Worm (Caenorhabditis elegans): ENCODE measurements around the gene Y54G2A.52.

The Y54G2A.52 gene

DNA sequence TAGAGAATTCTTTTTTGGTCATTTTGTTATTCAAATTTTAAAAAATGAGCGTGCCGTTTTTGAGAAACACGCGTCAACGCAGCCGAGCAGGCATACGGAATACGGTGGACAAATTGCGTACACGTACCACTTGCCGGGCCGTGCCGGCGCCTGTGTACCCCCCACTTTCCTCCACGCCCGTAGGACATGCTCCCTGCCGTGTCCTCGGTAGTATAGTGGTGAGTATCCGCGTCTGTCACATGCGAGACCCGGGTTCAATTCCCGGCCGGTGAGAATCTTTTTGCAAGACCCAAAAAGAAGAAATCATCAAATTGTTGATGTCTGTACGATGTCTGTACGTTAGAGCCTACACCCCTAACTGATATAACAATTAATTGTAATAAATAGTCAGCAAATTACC, 9.7 kb upstream of the Y54G2A.52 start:
- no peak for TF ChIP-seq pros-1 (tag; optimal IDR thresholded peaks at IDR 0.05)
- no peak for TF ChIP-seq madf-2 (tag; optimal IDR thresholded peaks at IDR 0.05)
- no peak for TF ChIP-seq pat-9 (tag; optimal IDR thresholded peaks at IDR 0.05)
- TF ChIP-seq fkh-10 (GFP tag; optimal IDR thresholded peaks at IDR 0.05), result no peak
- no peak for TF ChIP-seq npax-4 (tag; optimal IDR thresholded peaks at IDR 0.05)
- TF ChIP-seq F13H6.1 (tag; optimal IDR thresholded peaks at IDR 0.05), result no peak
- TF ChIP-seq che-1 (tag; optimal IDR thresholded peaks at IDR 0.05), result no peak
- no peak for TF ChIP-seq sox-2 (GFP tag; IDR thresholded peaks at IDR 0.05)

DNA sequence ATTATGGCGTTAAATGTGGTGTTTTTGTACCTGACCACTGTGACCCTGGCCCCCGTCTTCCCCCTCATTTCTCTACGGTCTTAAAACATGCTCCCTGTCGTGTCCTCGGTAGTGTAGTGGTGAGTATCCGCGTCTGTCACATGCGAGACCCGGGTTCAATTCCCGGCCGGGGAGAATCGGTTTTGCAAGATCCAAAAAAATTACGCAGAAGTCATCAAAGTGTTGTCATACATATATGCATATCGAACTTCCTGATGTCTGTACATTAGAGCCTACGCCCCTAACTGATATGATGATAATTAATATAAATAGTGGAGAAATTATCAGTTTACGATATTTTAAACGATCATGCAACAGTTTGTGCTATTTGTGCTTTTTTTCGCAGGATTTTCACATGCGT, 7.0 kb upstream of the Y54G2A.52 start, which contains the start of gene Y54G2A.45:
Y54G2A.45 (plus strand) TSS at position 333 of the 400 bp plus-strand sequence.
- TF ChIP-seq dve-1 (tag; optimal IDR thresholded peaks at IDR 0.05) (peak; percentile 75), ceh-31 (tag; optimal IDR thresholded peaks at IDR 0.05) (no peak), Y22D7AL.16 (tag; optimal IDR thresholded peaks at IDR 0.05) (peak; percentile 49), ceh-34 (tag; optimal IDR thresholded peaks at IDR 0.05) (peak; percentile 6), madf-2 (tag; optimal IDR thresholded peaks at IDR 0.05) (peak; percentile 6), pat-9 (tag; optimal IDR thresholded peaks at IDR 0.05) (peak; percentile 39), fkh-6 (tag; optimal IDR thresholded peaks at IDR 0.05) (no peak), tbx-7 (tag; optimal IDR thresholded peaks at IDR 0.05) (peak; percentile 26), ceh-22 (tag; optimal IDR thresholded peaks at IDR 0.05) (no peak), lin-11 (tag; optimal IDR thresholded peaks at IDR 0.05) (no peak), npax-4 (tag; optimal IDR thresholded peaks at IDR 0.05) (no peak), K02D7.2 (tag; optimal IDR thresholded peaks at IDR 0.05) (peak; percentile 46), rnt-1 (tag; optimal IDR thresholded peaks at IDR 0.05) (no peak), pqm-1 (tag; optimal IDR thresholded peaks at IDR 0.05) (peak; percentile 43), che-1 (tag; optimal IDR thresholded peaks at IDR 0.05) (peak; percentile 31), hlh-30 (tag; optimal IDR thresholded peaks at IDR 0.05; ENCODE audit: insufficient read depth) (peak; percentile 79), elt-2 (tag; optimal IDR thresholded peaks at IDR 0.05) (peak; percentile 88), unc-86 (tag; optimal IDR thresholded peaks at IDR 0.05) (peak; percentile 51), tbx-2 (tag; optimal IDR thresholded peaks at IDR 0.05) (peak; percentile 44), nhr-232 (tag; optimal IDR thresholded peaks at IDR 0.05) (peak; percentile 47), ceh-9 (tag; optimal IDR thresholded peaks at IDR 0.05) (no peak), unc-55 (GFP tag; optimal IDR thresholded peaks at IDR 0.05) (no peak), C38D4.7 (GFP tag; optimal IDR thresholded peaks at IDR 0.05) (peak; percentile 41), sox-2 (GFP tag; IDR thresholded peaks at IDR 0.05) (no peak), hlh-13 (GFP tag; optimal IDR thresholded peaks at IDR 0.05) (no peak), T23F11.4 (GFP tag; optimal IDR thresholded peaks at IDR 0.05) (peak; percentile 17), ceh-18 (tag; optimal IDR thresholded peaks at IDR 0.05) (peak; percentile 32), sox-4 (tag; optimal IDR thresholded peaks at IDR 0.05) (peak; percentile 22), unc-42 (tag; optimal IDR thresholded peaks at IDR 0.05) (no peak), sdc-2 (tag; optimal IDR thresholded peaks at IDR 0.05) (peak; percentile 66), ceh-6 (GFP tag; optimal IDR thresholded peaks at IDR 0.05) (peak; percentile 23), K09A11.1 (tag; optimal IDR thresholded peaks at IDR 0.05; ENCODE audit: insufficient read depth) (peak; percentile 5), pros-1 (tag; optimal IDR thresholded peaks at IDR 0.05) (no peak), ztf-16 (tag; optimal IDR thresholded peaks at IDR 0.05) (peak; percentile 43), pha-2 (tag; optimal IDR thresholded peaks at IDR 0.05) (no peak), ahr-1 (tag; optimal IDR thresholded peaks at IDR 0.05) (peak; percentile 10), F13H6.1 (tag; optimal IDR thresholded peaks at IDR 0.05) (no peak), ref-2 (tag; optimal IDR thresholded peaks at IDR 0.05) (peak; percentile 46), fkh-10 (GFP tag; optimal IDR thresholded peaks at IDR 0.05) (no peak), ttx-3 (tag; optimal IDR thresholded peaks at IDR 0.05) (peak; percentile 37)

DNA sequence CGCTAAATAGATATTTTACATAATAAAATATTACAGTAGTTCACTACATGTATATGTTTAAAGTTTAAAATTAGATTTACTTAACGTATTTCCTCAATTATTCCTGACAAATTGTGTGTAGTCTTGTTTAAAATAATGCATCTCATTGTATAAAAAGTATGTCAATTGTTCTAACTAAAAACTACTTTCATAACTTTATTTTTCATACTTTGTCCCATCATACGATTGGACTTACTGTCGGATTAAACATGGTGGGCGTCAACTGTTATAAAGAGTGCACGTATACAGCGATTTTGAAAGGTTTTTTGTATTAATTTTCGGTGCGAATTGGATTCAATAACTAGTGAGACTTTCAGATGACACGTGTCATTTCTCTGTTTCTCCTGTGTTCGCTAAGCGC, 5.2 kb upstream of the Y54G2A.52 start, which contains the start of gene Y54G2A.32:
Y54G2A.32 (plus strand) TSS at position 301 of the 400 bp plus-strand sequence.
- no peak for TF ChIP-seq hlh-15 (tag; optimal IDR thresholded peaks at IDR 0.05)
- TF ChIP-seq unc-3 (GFP tag; conservative IDR thresholded peaks at IDR 0.05), result no peak
- TF ChIP-seq unc-3 (tag; optimal IDR thresholded peaks at IDR 0.05), result no peak
- TF ChIP-seq ceh-14 (tag; optimal IDR thresholded peaks at IDR 0.05), result no peak
- no peak for TF ChIP-seq rnt-1 (tag; optimal IDR thresholded peaks at IDR 0.05)
- no peak for TF ChIP-seq unc-55 (GFP tag; optimal IDR thresholded peaks at IDR 0.05)
- TF ChIP-seq ref-2 (tag; optimal IDR thresholded peaks at IDR 0.05), result no peak
- TF ChIP-seq nhr-11 (tag; optimal IDR thresholded peaks at IDR 0.05), result no peak
- no peak for TF ChIP-seq pha-2 (tag; optimal IDR thresholded peaks at IDR 0.05)
- TF ChIP-seq hlh-30 (tag; optimal IDR thresholded peaks at IDR 0.05; ENCODE audit: insufficient read depth), result no peak
- TF ChIP-seq ceh-48 (tag; optimal IDR thresholded peaks at IDR 0.05), result no peak
- no peak for TF ChIP-seq K02D7.2 (tag; optimal IDR thresholded peaks at IDR 0.05)
- TF ChIP-seq Y22D7AL.16 (tag; optimal IDR thresholded peaks at IDR 0.05), result no peak
- TF ChIP-seq sox-4 (tag; optimal IDR thresholded peaks at IDR 0.05), result no peak
- no peak for TF ChIP-seq F13H6.1 (tag; optimal IDR thresholded peaks at IDR 0.05)
- no peak for TF ChIP-seq ahr-1 (tag; optimal IDR thresholded peaks at IDR 0.05)
- TF ChIP-seq fkh-10 (GFP tag; optimal IDR thresholded peaks at IDR 0.05), result no peak
- TF ChIP-seq tbx-2 (tag; optimal IDR thresholded peaks at IDR 0.05), result no peak
- no peak for TF ChIP-seq ceh-19 (GFP tag; optimal IDR thresholded peaks at IDR 0.05)

Data from whole organism, late embryonic.